Worm (Caenorhabditis elegans) whole organism, L3 larva: ENCODE measurements around the gene Y102E9.5.

Experiments used
- R02D3.7 ChIP-seq: fragments of 150-350 bp; optimal IDR thresholded peaks from 2 replicates; lab custom pipeline; 2014; ENCODE audit warnings: missing biosample characterization, missing genetic modification characterization
- ZK546.5 ChIP-seq: sonication (generic microtip); optimal IDR thresholded peaks from 2 replicates; lab custom pipeline; 2017; ENCODE audit warnings: missing biosample characterization, missing genetic modification characterization
- ama-1 ChIP-seq: fragments of 150-350 bp; optimal IDR thresholded peaks from 2 replicates; lab custom pipeline; 2018
- ceh-16 ChIP-seq: sonication (generic microtip); optimal IDR thresholded peaks from 2 replicates; lab custom pipeline; 2017; ENCODE audit warnings: missing biosample characterization, missing genetic modification characterization
- ceh-28 ChIP-seq: fragments of 150-350 bp; optimal IDR thresholded peaks from 2 replicates; lab custom pipeline; 2014; ENCODE audit warnings: missing biosample characterization, missing genetic modification reagents, missing genetic modification characterization
- ceh-9 ChIP-seq: sonication (generic microtip); optimal IDR thresholded peaks from 2 replicates; lab custom pipeline; 2018; ENCODE audit warnings: missing biosample characterization, missing genetic modification characterization
- daf-12 ChIP-seq: fragments of 150-350 bp; optimal IDR thresholded peaks from 2 replicates; lab custom pipeline; 2014; ENCODE audit warnings: missing biosample characterization, missing genetic modification reagents, missing genetic modification characterization
- egl-27 ChIP-seq: sonication (generic microtip); optimal IDR thresholded peaks from 4 replicates; lab custom pipeline; 2017; ENCODE audit warnings: missing biosample characterization, missing genetic modification reagents, missing genetic modification characterization
- egl-5 ChIP-seq: fragments of 150-350 bp; optimal IDR thresholded peaks from 2 replicates; lab custom pipeline; 2017; ENCODE audit warnings: missing biosample characterization, missing genetic modification reagents, missing genetic modification characterization, inconsistent platforms
- elt-1 ChIP-seq: fragments of 150-350 bp; optimal IDR thresholded peaks from 2 replicates; lab custom pipeline; 2014; ENCODE audit warnings: missing biosample characterization, missing genetic modification characterization
- elt-2 ChIP-seq: sonication (generic microtip); optimal IDR thresholded peaks from 2 replicates; lab custom pipeline; 2016; ENCODE audit warnings: missing genetic modification reagents, mild to moderate bottlenecking, missing genetic modification characterization, missing compliant biosample characterization
- elt-3 ChIP-seq, 3 experiments: fragments of 150-350 bp in 1 of 3; sonication (generic microtip) in 2 of 3; optimal IDR thresholded peaks; 2 replicates in 2 of 3; 4 replicates in 1 of 3; lab custom pipeline; 2014 to 2017; ENCODE audit warnings: missing biosample characterization in 3 of 3, missing genetic modification characterization in 3 of 3
- fos-1 ChIP-seq: fragments of 150-350 bp; optimal IDR thresholded peaks from 2 replicates; lab custom pipeline; 2014; ENCODE audit warnings: missing biosample characterization, missing genetic modification characterization
- hmg-11 ChIP-seq: sonication (generic microtip); optimal IDR thresholded peaks from 2 replicates; lab custom pipeline; 2016; ENCODE audit warnings: missing genetic modification characterization, missing compliant biosample characterization
- lin-15B ChIP-seq: fragments of 150-350 bp; optimal IDR thresholded peaks from 2 replicates; lab custom pipeline; 2014; ENCODE audit warnings: missing biosample characterization, missing genetic modification characterization
- lin-39 ChIP-seq: fragments of 150-350 bp; optimal IDR thresholded peaks from 2 replicates; lab custom pipeline; 2018; ENCODE audit warnings: missing biosample characterization, missing genetic modification reagents, missing genetic modification characterization
- lsy-12 ChIP-seq: sonication (generic microtip); optimal IDR thresholded peaks from 2 replicates; lab custom pipeline; 2016; ENCODE audit warnings: mild to moderate bottlenecking, missing genetic modification characterization, missing compliant biosample characterization
- mdl-1 ChIP-seq: fragments of 150-350 bp; optimal IDR thresholded peaks from 2 replicates; lab custom pipeline; 2014; ENCODE audit warnings: missing biosample characterization, missing genetic modification characterization
- mml-1 ChIP-seq: fragments of 150-350 bp; sonication (generic microtip); optimal IDR thresholded peaks from 3 replicates; lab custom pipeline; 2014; ENCODE audit warnings: missing biosample characterization, missing genetic modification characterization
- nfya-1 ChIP-seq: sonication (generic microtip); optimal IDR thresholded peaks from 2 replicates; lab custom pipeline; 2017; ENCODE audit warnings: missing genetic modification characterization, mild to moderate bottlenecking, missing compliant biosample characterization, antibody characterized with exemption, moderate library complexity; ENCODE audit not compliant: insufficient read depth
- nhr-11 ChIP-seq: fragments of 150-350 bp; optimal IDR thresholded peaks from 2 replicates; lab custom pipeline; 2014; ENCODE audit warnings: missing biosample characterization, missing genetic modification characterization
- nhr-23 ChIP-seq: fragments of 150-350 bp; optimal IDR thresholded peaks from 2 replicates; lab custom pipeline; 2014; ENCODE audit warnings: missing biosample characterization, missing genetic modification reagents, missing genetic modification characterization
- nhr-237 ChIP-seq: fragments of 150-350 bp; optimal IDR thresholded peaks from 2 replicates; lab custom pipeline; 2014; ENCODE audit warnings: missing biosample characterization, missing genetic modification characterization
- nhr-25 ChIP-seq: sonication (generic microtip); optimal IDR thresholded peaks from 2 replicates; lab custom pipeline; 2017; ENCODE audit warnings: missing biosample characterization, missing genetic modification characterization
- nhr-28 ChIP-seq: fragments of 150-350 bp; optimal IDR thresholded peaks from 2 replicates; lab custom pipeline; 2014; ENCODE audit warnings: missing biosample characterization, missing genetic modification characterization
- nhr-67 ChIP-seq: fragments of 150-350 bp; optimal IDR thresholded peaks from 2 replicates; lab custom pipeline; 2014; ENCODE audit warnings: missing biosample characterization, missing genetic modification characterization
- nhr-76 ChIP-seq: fragments of 150-350 bp; sonication (generic microtip); optimal IDR thresholded peaks from 5 replicates; lab custom pipeline; 2014; ENCODE audit warnings: missing biosample characterization, missing genetic modification characterization
- nhr-77 ChIP-seq: fragments of 150-350 bp; optimal IDR thresholded peaks from 2 replicates; lab custom pipeline; 2014; ENCODE audit warnings: missing biosample characterization, missing genetic modification characterization
- pha-4 ChIP-seq: fragments of 150-350 bp; optimal IDR thresholded peaks from 2 replicates; lab custom pipeline; 2014; ENCODE audit warnings: missing biosample characterization, missing genetic modification reagents, missing genetic modification characterization
- sea-2 ChIP-seq: fragments of 150-350 bp; sonication (generic microtip); optimal IDR thresholded peaks from 4 replicates; lab custom pipeline; 2014; ENCODE audit warnings: missing biosample characterization, missing genetic modification reagents, missing genetic modification characterization
- skn-1 ChIP-seq: fragments of 150-350 bp; optimal IDR thresholded peaks from 2 replicates; lab custom pipeline; 2014; ENCODE audit warnings: missing biosample characterization, missing genetic modification characterization
- snpc-4 ChIP-seq: fragments of 150-350 bp; optimal IDR thresholded peaks from 2 replicates; lab custom pipeline; 2014; ENCODE audit warnings: missing biosample characterization, missing genetic modification characterization
- zag-1 ChIP-seq: fragments of 150-350 bp; optimal IDR thresholded peaks from 2 replicates; lab custom pipeline; 2014; ENCODE audit warnings: missing biosample characterization, missing genetic modification characterization
- ztf-4 ChIP-seq: fragments of 150-350 bp; optimal IDR thresholded peaks from 2 replicates; lab custom pipeline; 2014; ENCODE audit warnings: missing biosample characterization, missing genetic modification characterization

Y102E9.5 gene

ce11 chrIII:6742597-6742996 is 12.5 kb upstream of the Y102E9.5 start:
- TF ChIP-seq mml-1 (tag; lab: Kevin White, UChicago) (no peak), hmg-11 (tag; lab: Kevin White, UChicago) (no peak), ztf-4 (tag; lab: Kevin White, UChicago) (no peak), ZK546.5 (tag; lab: Kevin White, UChicago) (no peak), R02D3.7 (tag; lab: Kevin White, UChicago) (no peak), fos-1 (tag; lab: Kevin White, UChicago) (no peak), nhr-11 (no peak), nhr-23 (tag; lab: Kevin White, UChicago) (no peak), elt-2 (no peak), egl-5 (tag; lab: Kevin White, UChicago) (no peak), nhr-67 (tag; lab: Kevin White, UChicago) (no peak), elt-3 (tag; optimal IDR thresholded peaks at IDR 0.05; lab: Kevin White, UChicago) (no peak), egl-27 (no peak), ceh-28 (tag; lab: Kevin White, UChicago) (no peak), mdl-1 (tag; lab: Kevin White, UChicago) (no peak), nhr-25 (tag; lab: Kevin White, UChicago) (no peak), pha-4 (tag; lab: Kevin White, UChicago) (no peak), nhr-28 (tag; lab: Kevin White, UChicago) (no peak)
- TF ChIP-seq, all 47 proteins: peak for 0

DNA sequence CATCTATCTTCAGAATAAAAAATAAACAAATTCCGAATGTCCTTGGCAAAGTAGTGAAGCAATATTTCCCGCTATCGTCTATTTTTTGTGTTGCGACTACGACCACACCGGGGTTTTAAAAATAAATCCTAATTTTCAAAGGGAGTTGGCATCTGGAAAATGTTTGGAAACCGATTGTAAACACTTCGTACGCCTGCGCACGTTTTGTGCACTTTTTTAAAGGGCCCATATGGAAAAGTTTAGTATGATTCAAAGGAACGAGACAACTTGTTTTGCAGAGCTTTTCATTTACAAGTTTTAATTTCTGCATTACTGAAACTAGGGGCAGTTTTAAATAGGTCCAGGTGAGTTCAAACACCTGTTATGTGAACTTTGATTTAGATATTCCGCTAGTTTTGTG is 10.0 kb upstream of the Y102E9.5 start:
- TF ChIP-seq ceh-16 (tag; lab: Kevin White, UChicago), result no peak

- TF ChIP-seq zag-1 (tag; lab: Kevin White, UChicago) (no peak), snpc-4 (tag; lab: Kevin White, UChicago) (no peak), lin-39 (tag; lab: Kevin White, UChicago) (no peak), nhr-237 (no peak), elt-2 (no peak), sea-2 (GFP tag; lab: Kevin White, UChicago) (no peak), ama-1 (lab: Kevin White, UChicago) (no peak), mml-1 (tag; lab: Kevin White, UChicago) (no peak), nhr-28 (tag; lab: Kevin White, UChicago) (no peak)
Measured at ce11 chrIII:6736971-6737370, 6.9 kb upstream of the Y102E9.5 start, which contains the start of gene K07E12.2. Gene K07E12.2, plus strand, starts transcription at chrIII:6737271.

DNA sequence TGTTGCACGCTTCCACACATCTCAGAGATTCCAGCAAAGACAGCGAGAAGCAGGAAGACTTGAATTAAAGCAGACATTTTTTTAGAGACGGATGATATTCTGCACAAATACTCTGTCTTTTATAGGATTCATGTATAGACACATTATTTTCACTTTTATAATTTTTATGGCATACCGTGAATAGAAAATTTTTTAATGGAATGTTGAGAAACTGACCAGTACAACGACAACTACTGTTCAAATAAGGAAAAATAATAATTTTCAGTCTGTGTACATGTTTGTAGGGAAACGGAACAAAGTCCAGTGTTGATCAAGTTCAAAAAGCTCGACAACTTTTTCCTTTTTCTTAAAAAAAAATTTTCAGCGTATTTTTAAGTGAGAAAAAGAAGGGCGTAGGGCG is 6.5 kb upstream of the Y102E9.5 start, which contains the start of gene Y102E9.6:
Gene Y102E9.6, minus strand, starts transcription at position 101 of the 400 bp plus-strand sequence.
- TF ChIP-seq nhr-67 (tag; lab: Kevin White, UChicago) (no peak), nhr-23 (tag; lab: Kevin White, UChicago) (no peak), lsy-12 (tag; lab: Kevin White, UChicago) (no peak), daf-12 (tag; lab: Kevin White, UChicago) (no peak), ZK546.5 (tag; lab: Kevin White, UChicago) (no peak), pha-4 (tag; lab: Kevin White, UChicago) (no peak), ceh-9 (no peak), nhr-77 (no peak), nfya-1 (tag; lab: Kevin White, UChicago) (no peak), nhr-25 (tag; lab: Kevin White, UChicago) (no peak), elt-1 (tag; lab: Kevin White, UChicago) (no peak), nhr-237 (no peak), lin-39 (tag; lab: Kevin White, UChicago) (no peak), snpc-4 (tag; lab: Kevin White, UChicago) (no peak)

- TF ChIP-seq lin-15B (tag; lab: Kevin White, UChicago) (no peak), nhr-76 (tag; lab: Kevin White, UChicago) (no peak), egl-5 (tag; lab: Kevin White, UChicago) (no peak), daf-12 (tag; lab: Kevin White, UChicago) (no peak), nfya-1 (tag; lab: Kevin White, UChicago) (no peak), ceh-16 (tag; lab: Kevin White, UChicago) (no peak), skn-1 (tag; lab: Kevin White, UChicago) (no peak)
Measured at ce11 chrIII:6734420-6734819, 4.3 kb upstream of the Y102E9.5 start, which contains the start of gene Y102E9.3. Gene Y102E9.3, minus strand, starts transcription at chrIII:6734520.
